Worm (Caenorhabditis elegans) whole organism, mixed stage, embryonic: ENCODE measurements around the gene nlp-63.

Experiments
- elt-3 ChIP-seq: fragments of 150-350 bp; optimal IDR thresholded peaks from 2 replicates; lab custom pipeline; 2014; ENCODE audit warnings: missing biosample characterization, missing genetic modification characterization
- nhr-2 ChIP-seq: fragments of 150-350 bp; optimal IDR thresholded peaks from 2 replicates; lab custom pipeline; 2014; ENCODE audit warnings: missing biosample characterization, missing genetic modification characterization

ce11 chrII:10187808-10188207 lies 32.6 kb downstream of the nlp-63 start, which contains the start of gene srd-2:
- TF ChIP-seq elt-3 (no peak), nhr-2 (tag; lab: Kevin White, UChicago) (no peak)
